Worm (Caenorhabditis elegans) whole organism, L1 larva: Measurements from ENCODE around the gene cdc-50.B.
"Not testable (repeated sequence)": the region's sequence is repeated elsewhere in the genome, so short reads cannot be mapped to it uniquely, and the experiment has no call there.

ENCODE experiments used
- efl-1 ChIP-seq, 4 experiments: fragments of 150-350 bp; optimal IDR thresholded peaks in 3 of 4; peaks in 1 of 4; 1 replicate in 1 of 4; 2 replicates in 3 of 4; lab custom pipeline; 2014; ENCODE audit warnings: missing biosample characterization in 2 of 4, missing genetic modification characterization in 2 of 4, missing genetic modification reagents in 2 of 4
- egl-13 ChIP-seq: sonication (generic microtip); optimal IDR thresholded peaks from 2 replicates; lab custom pipeline; 2016; ENCODE audit warnings: missing genotype, missing genetic modification reagents, missing genetic modification characterization, missing compliant biosample characterization
- egl-27 ChIP-seq, 2 experiments: fragments of 150-350 bp in 1 of 2; sonication (generic microtip); optimal IDR thresholded peaks; 3 replicates each; lab custom pipeline; 2017 to 2018; ENCODE audit warnings: missing biosample characterization in 2 of 2, missing genetic modification characterization in 2 of 2, missing genetic modification reagents in 2 of 2
- lin-13 ChIP-seq: fragments of 150-350 bp; optimal IDR thresholded peaks from 2 replicates; lab custom pipeline; 2014; ENCODE audit warnings: missing biosample characterization, missing genetic modification reagents, missing genetic modification characterization
- lin-35 ChIP-seq, 2 experiments: fragments of 150-350 bp; optimal IDR thresholded peaks; 2 replicates each; lab custom pipeline; 2014; ENCODE audit warnings: missing biosample characterization in 2 of 2, missing genetic modification characterization in 2 of 2, missing genetic modification reagents in 2 of 2
- lir-3 ChIP-seq: sonication (generic microtip); optimal IDR thresholded peaks from 2 replicates; lab custom pipeline; 2016; ENCODE audit warnings: mild to moderate bottlenecking, missing genetic modification characterization, moderate library complexity, missing compliant biosample characterization; ENCODE audit not compliant: poor library complexity
- nhr-28 ChIP-seq: fragments of 150-350 bp; optimal IDR thresholded peaks from 2 replicates; lab custom pipeline; 2014; ENCODE audit warnings: missing biosample characterization, missing genetic modification characterization
- nhr-76 ChIP-seq: sonication (generic microtip); optimal IDR thresholded peaks from 2 replicates; lab custom pipeline; 2017; ENCODE audit warnings: missing biosample characterization, missing genetic modification characterization

DNA sequence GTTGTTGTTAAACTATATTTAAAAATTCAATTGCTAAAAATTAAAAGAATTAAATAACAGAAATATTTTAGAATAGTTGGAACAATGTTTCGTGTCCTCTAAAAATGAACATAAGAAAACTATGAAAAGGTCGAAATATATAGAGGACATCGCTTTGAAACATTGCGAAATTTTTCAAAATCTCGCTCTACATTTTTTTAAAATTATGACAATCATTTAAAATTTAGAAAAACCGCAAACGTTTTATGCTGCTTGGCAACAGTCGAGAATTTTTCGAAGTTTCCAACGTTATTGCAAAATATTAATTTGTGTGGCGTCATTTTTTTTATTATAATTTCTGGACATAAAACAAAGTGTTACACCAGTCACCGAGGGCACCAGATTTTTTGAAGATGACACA is 49.6 kb upstream of the cdc-50.B start, which contains the start of the genes parg-2 and ipla-5:
- TF ChIP-seq lin-35 (GFP tag; optimal IDR thresholded peaks at IDR 0.05; lab: Kevin White, UChicago); nhr-76 (tag; lab: Kevin White, UChicago); efl-1 (optimal IDR thresholded peaks at IDR 0.05; lab: Kevin White, UChicago); efl-1 (GFP tag; optimal IDR thresholded peaks at IDR 0.05 in 1 of 2; lab: Kevin White, UChicago); egl-27 (tag; optimal IDR thresholded peaks at IDR 0.05; lab: Kevin White, UChicago); lin-13 (GFP tag; lab: Kevin White, UChicago); lir-3 (tag; lab: Kevin White, UChicago); egl-13 (tag; lab: Kevin White, UChicago); nhr-28: not testable (repeated sequence)
